Fruit fly (Drosophila melanogaster): Measurements from ENCODE around the gene Ilp6.

DNA sequence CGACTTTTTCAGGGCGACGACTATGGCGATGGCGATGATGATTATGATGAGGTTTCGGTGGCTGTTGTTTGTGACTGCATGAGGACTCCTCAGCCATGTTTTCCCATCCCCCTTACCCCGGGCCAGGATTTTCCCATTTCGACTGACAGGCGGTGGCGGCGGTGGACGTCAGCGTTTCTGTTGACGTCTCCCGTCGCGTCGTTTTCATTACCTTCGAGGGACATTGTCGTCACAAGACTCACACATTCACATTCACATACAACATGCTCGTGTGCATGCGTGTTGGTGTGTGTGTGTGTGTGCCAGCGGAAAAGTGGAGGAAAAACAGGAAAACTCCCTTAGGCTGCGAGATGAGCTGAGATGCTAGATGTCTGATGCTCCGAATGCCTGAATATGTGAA lies 14.7 kb downstream of the Ilp6 start:
- TF ChIP-seq CG11762 (GFP tag; optimal IDR thresholded peaks at IDR 0.05; ENCODE audit: insufficient read depth) (no peak), Eip75B (GFP tag; optimal IDR thresholded peaks at IDR 0.05) (no peak)
